Worm (Caenorhabditis elegans): ENCODE measurements around the gene ZK1248.15.

ZK1248.15 gene

ce11 chrII:5844694-5845129, 6.4 kb upstream of the ZK1248.15 start (continued):
- TF ChIP-seq nhr-42 (GFP tag; IDR thresholded peaks at IDR 0.05): peak; percentile 97
- peak; percentile 99 for TF ChIP-seq mdt-29 (GFP tag; IDR thresholded peaks at IDR 0.05)
- peak; percentile 99 for TF ChIP-seq saeg-2 (GFP tag; IDR thresholded peaks at IDR 0.05)
- peak; percentile 87 for TF ChIP-seq zfp-2 (tag; optimal IDR thresholded peaks at IDR 0.05)
- TF ChIP-seq lin-13 (GFP tag; optimal IDR thresholded peaks at IDR 0.05): peak; percentile 98
- peak; percentile 98 for TF ChIP-seq nhr-102 (tag; optimal IDR thresholded peaks at IDR 0.05)
- TF ChIP-seq pha-4 (GFP tag; IDR thresholded peaks at IDR 0.05): peak; percentile 99
- TF ChIP-seq pha-4 (tag; optimal IDR thresholded peaks at IDR 0.05): peak; percentile 27
- peak; percentile 98 for TF ChIP-seq madf-9 (GFP tag; conservative IDR thresholded peaks at IDR 0.05)
- peak; percentile 91 for TF ChIP-seq zip-2 (tag; optimal IDR thresholded peaks at IDR 0.05)
- TF ChIP-seq ceh-28 (tag; optimal IDR thresholded peaks at IDR 0.05): peak; percentile 49
- peak; percentile 98 for TF ChIP-seq snpc-4 (tag; optimal IDR thresholded peaks at IDR 0.05)
- peak; percentile 91 for TF ChIP-seq ceh-32 (tag; optimal IDR thresholded peaks at IDR 0.05; ENCODE audit: poor library complexity)
- peak; percentile 98 for TF ChIP-seq nhr-41 (GFP tag; IDR thresholded peaks at IDR 0.05)
- peak; percentile 89; the same call in 1 of the 2 replicates for TF ChIP-seq ceh-44 (GFP tag; IDR thresholded peaks at IDR 0.05)
- TF ChIP-seq lir-3 (tag; optimal IDR thresholded peaks at IDR 0.05): peak; percentile 87
- TF ChIP-seq unc-39 (tag; optimal IDR thresholded peaks at IDR 0.05): peak; percentile 75
- TF ChIP-seq unc-130 (GFP tag; optimal IDR thresholded peaks at IDR 0.05): peak; percentile 93
- peak; percentile 78 for TF ChIP-seq F44E2.7 (GFP tag; IDR thresholded peaks at IDR 0.05)
- peak; percentile 94 for TF ChIP-seq snpc-1.2 (GFP tag; IDR thresholded peaks at IDR 0.05)
- TF ChIP-seq mes-2 (tag; optimal IDR thresholded peaks at IDR 0.05; ENCODE audit: poor library complexity, severe bottlenecking): peak; percentile 96
- peak; percentile 5 to 96; a peak in 3 of 4 replicates for TF ChIP-seq madf-5 (GFP tag; IDR thresholded peaks at IDR 0.05)
- TF ChIP-seq lim-7 (GFP tag; IDR thresholded peaks at IDR 0.05): peak; percentile 76
- TF ChIP-seq daf-8 (GFP tag; IDR thresholded peaks at IDR 0.05): 0 out of 2 replicates have a peak, but pooled peaks have one; percentile 20
- peak; percentile 88 for TF ChIP-seq Y48G9A.11 (GFP tag; IDR thresholded peaks at IDR 0.05)
- TF ChIP-seq arid-1 (GFP tag; conservative IDR thresholded peaks at IDR 0.05): peak; percentile 96
- TF ChIP-seq dmd-6 (GFP tag; IDR thresholded peaks at IDR 0.05): peak; percentile 99
- TF ChIP-seq mep-1 (tag; optimal IDR thresholded peaks at IDR 0.05): peak; percentile 99
- peak; percentile 98 for TF ChIP-seq nhr-11 (tag; optimal IDR thresholded peaks at IDR 0.05)
- peak; percentile 99 for TF ChIP-seq ceh-20 (GFP tag; IDR thresholded peaks at IDR 0.05)
- TF ChIP-seq ZK337.2 (GFP tag; IDR thresholded peaks at IDR 0.05): peak; percentile 78
- peak; percentile 88 for TF ChIP-seq Y5F2A.4 (GFP tag; optimal IDR thresholded peaks at IDR 0.05)
- peak; percentile 99 for TF ChIP-seq ctbp-1 (GFP tag; IDR thresholded peaks at IDR 0.05)
- TF ChIP-seq F26F4.8 (GFP tag; conservative IDR thresholded peaks at IDR 0.05): 0 out of 2 replicates have a peak, but pooled peaks have one; percentile 34
- TF ChIP-seq egl-27 (tag; optimal IDR thresholded peaks at IDR 0.05): peak; percentile 93
- TF ChIP-seq ztf-7 (tag; optimal IDR thresholded peaks at IDR 0.05): peak; percentile 91
- TF ChIP-seq D1046.2 (GFP tag; IDR thresholded peaks at IDR 0.05): peak; percentile 92
- TF ChIP-seq hlh-30 (tag; optimal IDR thresholded peaks at IDR 0.05; ENCODE audit: insufficient read depth): peak; percentile 96
- peak; percentile 92 for TF ChIP-seq php-3 (GFP tag; IDR thresholded peaks at IDR 0.05)
- peak; percentile 78 for TF ChIP-seq Y75B8A.6 (GFP tag; IDR thresholded peaks at IDR 0.05)
- TF ChIP-seq duxl-1 (tag; optimal IDR thresholded peaks at IDR 0.05; ENCODE audit: poor library complexity): peak; percentile 96
- peak; percentile 85 to 100 for TF ChIP-seq unc-62 (GFP tag; optimal IDR thresholded peaks at IDR 0.05 in 1 of 2)
- TF ChIP-seq unc-62 (tag; optimal IDR thresholded peaks at IDR 0.05): peak; percentile 50
- TF ChIP-seq dpl-1 (GFP tag; optimal IDR thresholded peaks at IDR 0.05): peak; percentile 87
- TF ChIP-seq tag-97 (GFP tag; IDR thresholded peaks at IDR 0.05): no peak
- TF ChIP-seq aly-2 (tag; optimal IDR thresholded peaks at IDR 0.05): no peak
- TF ChIP-seq zfp-3 (GFP tag; conservative IDR thresholded peaks at IDR 0.05): peak; percentile 96
- peak; percentile 96 for TF ChIP-seq nhr-25 (tag; optimal IDR thresholded peaks at IDR 0.05; ENCODE audit: borderline replicate concordance, insufficient read depth)
- TF ChIP-seq cey-2 (tag; optimal IDR thresholded peaks at IDR 0.05; ENCODE audit: borderline replicate concordance, insufficient read depth): peak; percentile 89
- peak; percentile 48 for TF ChIP-seq attf-4 (tag; optimal IDR thresholded peaks at IDR 0.05)

Data from whole organism, L4 larva.